Worm (Caenorhabditis elegans): ENCODE results near the gene F09A5.2.

F09A5.2 gene

DNA sequence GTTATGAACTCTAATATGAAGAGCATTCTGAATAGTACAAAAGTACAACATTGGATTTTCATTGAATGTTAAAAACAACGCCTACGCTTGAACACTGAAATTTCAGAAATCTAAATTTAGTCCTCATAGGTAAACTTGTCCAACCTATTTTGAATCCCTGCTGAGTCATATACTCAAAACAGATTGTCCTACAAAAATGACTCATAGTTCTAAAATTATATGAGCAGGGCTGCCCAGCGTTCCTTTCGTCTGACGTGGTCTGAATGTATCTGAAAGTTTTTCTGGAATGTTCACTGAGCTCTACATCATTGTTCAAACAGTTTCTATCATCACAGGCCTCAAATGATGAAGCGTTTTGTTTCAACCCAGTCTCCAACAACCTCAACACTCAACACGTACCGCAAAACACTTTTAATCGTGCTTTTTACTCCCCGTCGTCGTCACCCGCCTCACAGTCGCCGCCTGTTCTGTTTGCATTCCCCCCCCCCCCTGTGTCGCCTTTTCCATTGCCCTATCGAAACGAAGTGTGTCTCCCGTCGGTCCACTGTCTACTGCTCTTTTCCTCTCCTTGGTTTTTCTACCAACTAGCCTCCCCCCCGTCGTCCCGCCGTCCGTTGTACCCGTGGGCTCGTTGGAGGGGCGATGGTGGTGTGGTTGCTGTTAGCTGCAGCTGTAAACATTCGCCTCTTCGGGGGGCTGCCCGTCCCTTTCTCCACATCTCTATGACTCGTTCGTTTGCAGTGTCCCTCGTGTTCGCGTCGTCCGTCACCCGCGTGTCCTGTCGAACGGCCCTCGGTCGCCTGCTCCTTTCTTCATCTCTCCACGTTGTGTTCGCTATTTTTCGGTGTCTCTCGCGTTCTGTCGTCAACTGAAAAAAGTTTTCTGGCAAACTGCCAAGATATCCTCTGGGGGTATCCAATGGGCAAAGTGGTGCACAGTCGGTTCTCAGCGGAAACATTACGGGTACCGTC, 9.1 kb downstream of the F09A5.2 start (continued):
- TF ChIP-seq nhr-12 (tag; optimal IDR thresholded peaks at IDR 0.05): no peak
- TF ChIP-seq dpl-1 (GFP tag; optimal IDR thresholded peaks at IDR 0.05): no peak
- TF ChIP-seq efl-3 (GFP tag; optimal IDR thresholded peaks at IDR 0.05): no peak
- no peak for TF ChIP-seq lin-13 (GFP tag; optimal IDR thresholded peaks at IDR 0.05)
- no peak for TF ChIP-seq nhr-11 (tag; optimal IDR thresholded peaks at IDR 0.05)
- no peak for TF ChIP-seq ceh-90 (tag; optimal IDR thresholded peaks at IDR 0.05)
- no peak for TF ChIP-seq blmp-1 (tag; optimal IDR thresholded peaks at IDR 0.05)
- TF ChIP-seq fos-1 (tag; optimal IDR thresholded peaks at IDR 0.05): no peak
- TF ChIP-seq vab-15 (tag; optimal IDR thresholded peaks at IDR 0.05): no peak
- no peak for TF ChIP-seq lin-15B (tag; optimal IDR thresholded peaks at IDR 0.05)
- TF ChIP-seq lir-3 (tag; optimal IDR thresholded peaks at IDR 0.05; ENCODE audit: poor library complexity): no peak
- TF ChIP-seq fkh-10 (GFP tag; optimal IDR thresholded peaks at IDR 0.05): no peak
- peak in 1 of 2 experiments; percentile 27 for TF ChIP-seq mdl-1 (tag; optimal IDR thresholded peaks at IDR 0.05)
- no peak for TF ChIP-seq elt-3 (tag; optimal IDR thresholded peaks at IDR 0.05)
- TF ChIP-seq nhr-76 (tag; optimal IDR thresholded peaks at IDR 0.05): no peak
- no peak for TF ChIP-seq C34B4.2 (tag; optimal IDR thresholded peaks at IDR 0.05)
- TF ChIP-seq Y116A8C.19 (tag; optimal IDR thresholded peaks at IDR 0.05; ENCODE audit: borderline replicate concordance): no peak
- TF ChIP-seq irx-1 (tag; optimal IDR thresholded peaks at IDR 0.05): no peak
- TF ChIP-seq aly-2 (tag; optimal IDR thresholded peaks at IDR 0.05): peak; percentile 2
- TF ChIP-seq sptf-1 (tag; optimal IDR thresholded peaks at IDR 0.05): no peak
- no peak for TF ChIP-seq snpc-4 (tag; optimal IDR thresholded peaks at IDR 0.05)
- peak in 1 of 2 experiments; percentile 4 for TF ChIP-seq lsy-2 (tag; optimal IDR thresholded peaks at IDR 0.05)
- TF ChIP-seq efl-1 (optimal IDR thresholded peaks at IDR 0.05): peak in 1 of 2 experiments; percentile 17
- peak in 1 of 2 experiments; percentile 85 for TF ChIP-seq efl-1 (GFP tag; optimal IDR thresholded peaks at IDR 0.05 in 1 of 2)
- no peak for TF ChIP-seq unc-62 (GFP tag; optimal IDR thresholded peaks at IDR 0.05)
- TF ChIP-seq hpl-2 (GFP tag; optimal IDR thresholded peaks at IDR 0.05): no peak
- no peak for TF ChIP-seq egl-27 (tag; optimal IDR thresholded peaks at IDR 0.05)
- no peak for TF ChIP-seq xbp-1 (tag; optimal IDR thresholded peaks at IDR 0.05)
- TF ChIP-seq rnt-1 (tag; optimal IDR thresholded peaks at IDR 0.05): peak; percentile 32
- TF ChIP-seq alr-1 (tag; optimal IDR thresholded peaks at IDR 0.05; ENCODE audit: borderline replicate concordance): no peak
- no peak for TF ChIP-seq tlp-1 (tag; optimal IDR thresholded peaks at IDR 0.05)
- no peak for TF ChIP-seq C04F5.9 (tag; optimal IDR thresholded peaks at IDR 0.05)
- no peak for TF ChIP-seq pax-3 (tag; optimal IDR thresholded peaks at IDR 0.05)
- no peak for TF ChIP-seq hlh-4 (tag; optimal IDR thresholded peaks at IDR 0.05)
- TF ChIP-seq tbx-2 (tag; optimal IDR thresholded peaks at IDR 0.05): peak; percentile 34
- TF ChIP-seq zip-4 (GFP tag; optimal IDR thresholded peaks at IDR 0.05): no peak
- no peak for TF ChIP-seq ceh-63 (GFP tag; optimal IDR thresholded peaks at IDR 0.05)
- no peak for TF ChIP-seq mef-2 (tag; optimal IDR thresholded peaks at IDR 0.05)
- peak; percentile 57 for TF ChIP-seq nhr-71 (tag; optimal IDR thresholded peaks at IDR 0.05)
- TF ChIP-seq nhr-237 (tag; optimal IDR thresholded peaks at IDR 0.05): no peak
- no peak for TF ChIP-seq unc-130 (tag; optimal IDR thresholded peaks at IDR 0.05)
- no peak for TF ChIP-seq ces-1 (GFP tag; optimal IDR thresholded peaks at IDR 0.05)
- no peak for TF ChIP-seq egl-13 (tag; optimal IDR thresholded peaks at IDR 0.05)
- no peak; the same call in none of the 2 replicates for TF ChIP-seq nhr-19 (GFP tag; conservative IDR thresholded peaks at IDR 0.05)
- peak; percentile 21 for TF ChIP-seq ceh-8 (GFP tag; optimal IDR thresholded peaks at IDR 0.05)
- peak; percentile 45 for TF ChIP-seq hlh-17 (GFP tag; optimal IDR thresholded peaks at IDR 0.05; ENCODE audit: borderline replicate concordance)
- no peak for TF ChIP-seq unc-86 (tag; optimal IDR thresholded peaks at IDR 0.05)
- no peak for TF ChIP-seq mep-1 (tag; optimal IDR thresholded peaks at IDR 0.05)
- TF ChIP-seq nhr-90 (tag; optimal IDR thresholded peaks at IDR 0.05; ENCODE audit: poor library complexity): peak; percentile 26
- no peak for TF ChIP-seq unc-30 (tag; optimal IDR thresholded peaks at IDR 0.05)
- no peak; the same call in 1 of the 2 replicates for TF ChIP-seq isw-1 (GFP tag; IDR thresholded peaks at IDR 0.05)

Measured in whole organism, L1 larva.